Fruit fly (Drosophila melanogaster): Measurements from ENCODE around the gene CG11663.

The CG11663 gene

dm6 chrX:935049-935900 lies 41.0 kb downstream of the CG11663 start, which contains the start of gene TRAM (continued):
- peak; percentile 96 for TF ChIP-seq CG15696 (tag; optimal IDR thresholded peaks at IDR 0.05)
- TF ChIP-seq Vsx1 (GFP tag; optimal IDR thresholded peaks at IDR 0.05): peak; percentile 94
- TF ChIP-seq amos (GFP tag; IDR thresholded peaks at IDR 0.05; ENCODE audit: partially characterized antibody): peak; percentile 88
- peak; percentile 98 for TF ChIP-seq Usf (GFP tag; optimal IDR thresholded peaks at IDR 0.05)
- peak; percentile 98 for TF ChIP-seq Meics (GFP tag; optimal IDR thresholded peaks at IDR 0.05)
- peak; percentile 84 for TF ChIP-seq exex (tag; optimal IDR thresholded peaks at IDR 0.05)
- TF ChIP-seq HHEX (GFP tag; optimal IDR thresholded peaks at IDR 0.05): peak; percentile 99
- peak; percentile 99 for TF ChIP-seq Xrp1 (GFP tag; IDR thresholded peaks at IDR 0.05)
- peak; percentile 96 for TF ChIP-seq BtbVII (GFP tag; optimal IDR thresholded peaks at IDR 0.05)
- peak; percentile 97 for TF ChIP-seq CG4730 (GFP tag; IDR thresholded peaks at IDR 0.05)
- peak; percentile 98 for TF ChIP-seq pum (GFP tag; optimal IDR thresholded peaks at IDR 0.05)
- TF ChIP-seq row (GFP tag; IDR thresholded peaks at IDR 0.05): peak; percentile 99
- TF ChIP-seq CG32767 (GFP tag; IDR thresholded peaks at IDR 0.05): peak; percentile 99
- peak; percentile 97 for TF ChIP-seq CG14667 (GFP tag; IDR thresholded peaks at IDR 0.05)
- peak; percentile 99 for TF ChIP-seq CG2120 (GFP tag; optimal IDR thresholded peaks at IDR 0.05)
- peak; percentile 88 for TF ChIP-seq CG14965 (GFP tag; optimal IDR thresholded peaks at IDR 0.05; ENCODE audit: borderline replicate concordance)
- no peak for TF ChIP-seq sc (optimal IDR thresholded peaks at IDR 0.05)
- peak; percentile 97 for TF ChIP-seq sc (GFP tag; optimal IDR thresholded peaks at IDR 0.05)
- peak; percentile 99 for TF ChIP-seq ttk (GFP tag; IDR thresholded peaks at IDR 0.05)
- peak; percentile 99 for TF ChIP-seq Adf1 (GFP tag; IDR thresholded peaks at IDR 0.05)
- peak; percentile 99 for TF ChIP-seq CG8944 (GFP tag; optimal IDR thresholded peaks at IDR 0.05)
- TF ChIP-seq Hr78 (GFP tag; optimal IDR thresholded peaks at IDR 0.05): peak in 1 of 2 experiments; percentile 85
- TF ChIP-seq CG3281 (GFP tag; optimal IDR thresholded peaks at IDR 0.05): peak; percentile 98
- TF ChIP-seq CG16779 (GFP tag; IDR thresholded peaks at IDR 0.05): peak; percentile 97
- TF ChIP-seq z (GFP tag; IDR thresholded peaks at IDR 0.05): peak; percentile 78; the same call in 2 of the 3 replicates
- peak; percentile 98 for TF ChIP-seq ham (GFP tag; IDR thresholded peaks at IDR 0.05)
- peak in 1 of 3 experiments; percentile 90 for TF ChIP-seq Stat92E (GFP tag; optimal IDR thresholded peaks at IDR 0.05)
- peak; percentile 83 for TF ChIP-seq CG15073 (GFP tag; optimal IDR thresholded peaks at IDR 0.05)
- peak; percentile 94 for TF ChIP-seq luna (GFP tag; optimal IDR thresholded peaks at IDR 0.05)
- no peak for TF ChIP-seq corto (GFP tag; optimal IDR thresholded peaks at IDR 0.05)
- TF ChIP-seq CG12155 (GFP tag; optimal IDR thresholded peaks at IDR 0.05): peak; percentile 97
- TF ChIP-seq al (GFP tag; IDR thresholded peaks at IDR 0.05): peak; percentile 99
- TF ChIP-seq lmd (GFP tag; IDR thresholded peaks at IDR 0.05): peak; percentile 99
- peak; percentile 99 for TF ChIP-seq Ptx1 (GFP tag; IDR thresholded peaks at IDR 0.05)
- peak; percentile 95 for TF ChIP-seq cg (GFP tag; optimal IDR thresholded peaks at IDR 0.05)
- TF ChIP-seq ro (GFP tag; IDR thresholded peaks at IDR 0.05): peak; percentile 98
- TF ChIP-seq MBD-R2 (GFP tag; IDR thresholded peaks at IDR 0.05): peak; percentile 99
- TF ChIP-seq rib (GFP tag; IDR thresholded peaks at IDR 0.05): peak; percentile 98
- peak; percentile 97 for TF ChIP-seq CG10979 (tag; optimal IDR thresholded peaks at IDR 0.05)
- peak; percentile 98 to 99 for TF ChIP-seq dpn (GFP tag; optimal IDR thresholded peaks at IDR 0.05)
- peak; percentile 95 for TF ChIP-seq cato (GFP tag; optimal IDR thresholded peaks at IDR 0.05; ENCODE audit: borderline replicate concordance)
- TF ChIP-seq Gug (GFP tag; IDR thresholded peaks at IDR 0.05): peak; percentile 99
- TF ChIP-seq MESR4 (GFP tag; optimal IDR thresholded peaks at IDR 0.05): peak; percentile 67
- peak; percentile 100 for TF ChIP-seq CG7928 (GFP tag; optimal IDR thresholded peaks at IDR 0.05)
- TF ChIP-seq wor (GFP tag; IDR thresholded peaks at IDR 0.05): peak; percentile 99
- TF ChIP-seq CG4404 (GFP tag; IDR thresholded peaks at IDR 0.05): peak; percentile 99
- TF ChIP-seq oc (tag; optimal IDR thresholded peaks at IDR 0.05): peak; percentile 97
- peak; percentile 90 for TF ChIP-seq Bgb (GFP tag; IDR thresholded peaks at IDR 0.05; ENCODE audit: partially characterized antibody)
- TF ChIP-seq jing (GFP tag; optimal IDR thresholded peaks at IDR 0.05): peak; percentile 97
